Worm (Caenorhabditis elegans) whole organism, L1 larva: Measurements from ENCODE around the gene W09D10.4.

Experiments used
- egl-13 ChIP-seq: sonication (generic microtip); optimal IDR thresholded peaks from 2 replicates; lab custom pipeline; 2016; ENCODE audit warnings: missing genotype, missing genetic modification reagents, missing genetic modification characterization, missing compliant biosample characterization
- egl-27 ChIP-seq, 2 experiments: fragments of 150-350 bp in 1 of 2; sonication (generic microtip); optimal IDR thresholded peaks; 3 replicates each; lab custom pipeline; 2017 to 2018; ENCODE audit warnings: missing biosample characterization in 2 of 2, missing genetic modification characterization in 2 of 2, missing genetic modification reagents in 2 of 2
- elt-3 ChIP-seq, 6 experiments: fragments of 150-350 bp in 1 of 6; sonication (generic microtip); optimal IDR thresholded peaks; 2 replicates each; lab custom pipeline; 2017 to 2018; ENCODE audit warnings: missing biosample characterization in 6 of 6, missing genetic modification characterization in 6 of 6, inconsistent platforms in 1 of 6
- fkh-10 ChIP-seq: sonication (generic microtip); optimal IDR thresholded peaks from 2 replicates; lab custom pipeline; 2017; ENCODE audit warnings: missing biosample characterization, missing genetic modification reagents, missing genetic modification characterization
- lin-39 ChIP-seq: fragments of 150-350 bp; optimal IDR thresholded peaks from 2 replicates; lab custom pipeline; 2014; ENCODE audit warnings: missing biosample characterization, missing genetic modification reagents, missing genetic modification characterization
- mdl-1 ChIP-seq, 2 experiments: fragments of 150-350 bp; optimal IDR thresholded peaks; 2 replicates each; lab custom pipeline; 2014 to 2017; ENCODE audit warnings: missing biosample characterization in 2 of 2, missing genetic modification characterization in 2 of 2, inconsistent platforms in 1 of 2
- skn-1 ChIP-seq: fragments of 150-350 bp; optimal IDR thresholded peaks from 2 replicates; lab custom pipeline; 2014; ENCODE audit warnings: missing biosample characterization, missing genetic modification characterization

ce11 chrIII:10759050-10760023 is 43.3 kb upstream of the W09D10.4 start, which contains the start of gene tasp-1:
- peak; percentile 96 for TF ChIP-seq lin-39 (tag; lab: Kevin White, UChicago)
- TF ChIP-seq fkh-10 = peak; percentile 100
- TF ChIP-seq elt-3 (tag; optimal IDR thresholded peaks at IDR 0.05; lab: Kevin White, UChicago) = peak; percentile 95 to 99 (median 98)
- peak; percentile 96 to 100 for TF ChIP-seq mdl-1 (tag; optimal IDR thresholded peaks at IDR 0.05; lab: Kevin White, UChicago)
- TF ChIP-seq egl-13 (tag; lab: Kevin White, UChicago) = peak; percentile 100
- TF ChIP-seq egl-27 (tag; optimal IDR thresholded peaks at IDR 0.05; lab: Kevin White, UChicago) = peak; percentile 94 to 95
- TF ChIP-seq skn-1 (tag; lab: Kevin White, UChicago) = peak; percentile 99
